Fruit fly (Drosophila melanogaster): ENCODE measurements around the gene Ccdc56.

The Ccdc56 gene

DNA sequence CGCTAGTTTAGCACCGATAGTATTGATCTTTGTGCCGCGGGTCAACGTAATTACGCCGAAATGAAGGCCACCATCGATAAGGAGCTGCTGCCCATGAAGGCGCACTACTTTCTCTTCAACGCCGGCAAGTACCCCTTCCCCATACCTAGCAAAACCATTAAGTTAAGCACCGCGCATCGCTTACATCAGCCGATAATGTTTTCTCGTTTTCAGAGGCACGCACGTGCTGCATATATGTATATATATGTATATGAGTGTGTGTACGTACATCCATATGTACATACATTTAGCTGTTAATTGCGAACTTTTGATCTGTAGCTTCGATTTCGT lies 24.3 kb upstream of the Ccdc56 start:
- TF ChIP-seq Hr78 (GFP tag; optimal IDR thresholded peaks at IDR 0.05) (peak in 1 of 2 experiments; percentile 43), CG12236 (GFP tag; optimal IDR thresholded peaks at IDR 0.05) (no peak), corto (GFP tag; optimal IDR thresholded peaks at IDR 0.05) (no peak), chinmo (GFP tag; IDR thresholded peaks at IDR 0.05; ENCODE audit: partially characterized antibody) (0 out of 4 replicates have a peak, but pooled peaks have one; percentile 20), chm (GFP tag; IDR thresholded peaks at IDR 0.05) (no peak), pros (GFP tag; optimal IDR thresholded peaks at IDR 0.05) (no peak), insv (GFP tag; optimal IDR thresholded peaks at IDR 0.05) (no peak), Dad (GFP tag; optimal IDR thresholded peaks at IDR 0.05) (no peak), Poxn (GFP tag; IDR thresholded peaks at IDR 0.05) (no peak), Pdp1 (GFP tag; optimal IDR thresholded peaks at IDR 0.05) (peak in 1 of 2 experiments; percentile 80), Atf-2 (GFP tag; optimal IDR thresholded peaks at IDR 0.05) (no peak), sisA (GFP tag; IDR thresholded peaks at IDR 0.05) (no peak), zf30C (GFP tag; optimal IDR thresholded peaks at IDR 0.05) (no peak), cwo (GFP tag; optimal IDR thresholded peaks at IDR 0.05) (peak; percentile 71), jigr1 (GFP tag; IDR thresholded peaks at IDR 0.05) (no peak)

DNA sequence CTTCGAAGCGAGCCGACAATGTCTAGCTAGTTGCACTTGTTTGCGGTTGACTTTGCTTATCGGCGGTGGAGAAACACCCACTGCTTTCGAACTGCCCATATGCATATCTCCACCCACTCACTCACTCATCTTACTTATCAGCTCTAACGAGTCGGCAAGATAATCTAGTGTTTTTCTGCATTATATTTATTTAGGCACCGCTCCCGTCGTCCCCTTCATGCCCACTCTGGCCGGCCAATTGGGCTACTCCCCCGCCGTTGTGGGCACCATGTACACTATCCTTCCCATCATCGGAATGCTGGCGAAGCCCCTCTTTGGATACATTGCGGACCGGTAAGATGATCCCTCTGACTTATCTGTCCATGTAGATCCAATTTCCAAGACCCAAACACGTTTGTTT lies 22.9 kb upstream of the Ccdc56 start:
- TF ChIP-seq crol (GFP tag; IDR thresholded peaks at IDR 0.05) = peak; percentile 48; the same call in 1 of the 2 replicates
- peak; percentile 82 for TF ChIP-seq Ets65A (GFP tag)
- peak; percentile 27 for TF ChIP-seq sens (GFP tag)
- peak; percentile 74 for TF ChIP-seq CG10431 (GFP tag; optimal IDR thresholded peaks at IDR 0.05)
- no peak for TF ChIP-seq insv (GFP tag; optimal IDR thresholded peaks at IDR 0.05)
- TF ChIP-seq ATbp (GFP tag; optimal IDR thresholded peaks at IDR 0.05) = peak; percentile 1
- TF ChIP-seq dmrt99B (tag; optimal IDR thresholded peaks at IDR 0.05) = no peak
- TF ChIP-seq ci (GFP tag; IDR thresholded peaks at IDR 0.05) = 0 out of 3 replicates have a peak, but pooled peaks have one; percentile 40

DNA sequence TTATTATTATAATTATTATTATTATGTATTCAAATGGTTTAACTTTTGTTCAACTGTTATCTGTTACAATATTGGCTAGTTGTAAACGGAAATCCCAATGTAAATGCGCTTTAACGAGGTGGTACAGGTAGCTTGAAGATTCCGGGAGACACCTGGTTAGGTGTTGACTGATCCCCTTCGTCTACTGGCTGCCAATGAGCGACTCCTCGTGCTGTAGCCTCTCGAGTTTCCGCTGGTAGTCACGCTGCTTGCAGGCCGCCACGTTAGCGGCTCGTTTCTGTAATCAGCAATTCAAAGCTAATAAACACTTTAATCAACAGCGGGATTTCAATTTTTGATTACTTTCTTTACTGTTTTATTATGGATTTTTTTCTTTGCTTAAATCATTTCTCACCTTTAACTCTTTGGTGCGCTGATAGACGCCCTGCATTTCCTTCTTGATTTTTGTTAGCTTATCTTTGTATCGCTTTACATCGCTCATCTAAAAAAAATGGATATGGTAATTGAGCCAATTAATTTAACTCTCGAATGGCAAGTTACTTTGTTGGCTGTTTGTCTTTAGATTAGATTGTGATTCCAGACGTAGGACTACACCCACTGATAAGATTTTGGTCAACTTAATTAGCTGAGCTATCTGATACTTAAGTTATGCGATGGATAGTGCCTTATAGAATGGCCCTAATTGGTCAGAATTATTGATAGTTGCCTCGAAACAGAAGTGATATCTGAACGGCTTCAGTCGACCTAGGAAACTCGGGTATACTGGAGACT lies 18.8 kb upstream of the Ccdc56 start:
- TF ChIP-seq grn (GFP tag; optimal IDR thresholded peaks at IDR 0.05) = peak; percentile 87
- peak; percentile 19 for TF ChIP-seq CG10543 (GFP tag; optimal IDR thresholded peaks at IDR 0.05)
- TF ChIP-seq Nf-YC (tag; optimal IDR thresholded peaks at IDR 0.05) = peak; percentile 30
- TF ChIP-seq CG2678 (tag; optimal IDR thresholded peaks at IDR 0.05) = peak; percentile 19
- no peak for TF ChIP-seq wor (GFP tag; IDR thresholded peaks at IDR 0.05)
- peak; percentile 33 for TF ChIP-seq sqz (GFP tag; optimal IDR thresholded peaks at IDR 0.05)
- peak; percentile 98 for TF ChIP-seq exex (tag; optimal IDR thresholded peaks at IDR 0.05)
- TF ChIP-seq CG3281 (GFP tag; optimal IDR thresholded peaks at IDR 0.05) = peak; percentile 15
- TF ChIP-seq CG1233 (GFP tag; optimal IDR thresholded peaks at IDR 0.05) = no peak
- peak; percentile 28 for TF ChIP-seq lab (GFP tag; optimal IDR thresholded peaks at IDR 0.05)
- peak; percentile 20 for TF ChIP-seq CG13296 (GFP tag; optimal IDR thresholded peaks at IDR 0.05)
- 0 out of 2 replicates have a peak, but pooled peaks have one; percentile 23 for TF ChIP-seq CG14014 (GFP tag; IDR thresholded peaks at IDR 0.05)
- TF ChIP-seq Med (GFP tag) = peak; percentile 62
- TF ChIP-seq sug (tag; optimal IDR thresholded peaks at IDR 0.05) = peak; percentile 41
- peak; percentile 25 for TF ChIP-seq Nf-YB (GFP tag; optimal IDR thresholded peaks at IDR 0.05)
- no peak for TF ChIP-seq CG10267 (tag; optimal IDR thresholded peaks at IDR 0.05)
- 0 out of 2 replicates have a peak, but pooled peaks have one; percentile 12 for TF ChIP-seq stc (GFP tag; IDR thresholded peaks at IDR 0.05)
- no peak for TF ChIP-seq prd (optimal IDR thresholded peaks at IDR 0.05)
- TF ChIP-seq prd (GFP tag; IDR thresholded peaks at IDR 0.05) = no peak
- no peak for TF ChIP-seq Oaz (GFP tag; IDR thresholded peaks at IDR 0.05)
- no peak for TF ChIP-seq unpg (GFP tag; optimal IDR thresholded peaks at IDR 0.05)
- TF ChIP-seq Atf6 (GFP tag; IDR thresholded peaks at IDR 0.05) = 0 out of 2 replicates have a peak, but pooled peaks have one; percentile 23
- TF ChIP-seq mirr (GFP tag; optimal IDR thresholded peaks at IDR 0.05) = peak; percentile 93
- TF ChIP-seq ERR (GFP tag; optimal IDR thresholded peaks at IDR 0.05) = no peak
- TF ChIP-seq CHES-1-like (GFP tag; optimal IDR thresholded peaks at IDR 0.05) = no peak

All from whole organism, embryonic.